Fruit fly (Drosophila melanogaster) whole organism, embryonic: Measurements from ENCODE around the gene CG43447.

Experiments used
- Aef1 ChIP-seq: fragments of 200-800 bp; sonication (Bioruptor generic); IDR thresholded peaks from 3 replicates; pipeline ENCODE4 v1.3.6; 2022; ENCODE audit warnings: missing biosample characterization, missing genetic modification characterization
- Atf6 ChIP-seq: fragments of 200-800 bp; sonication (Bioruptor generic); IDR thresholded peaks from 2 replicates; pipeline ENCODE4 v1.3.6; 2022; ENCODE audit warnings: missing biosample characterization, missing genetic modification characterization
- Blimp-1 ChIP-seq: fragments of 200-800 bp; sonication (Bioruptor generic); optimal IDR thresholded peaks from 3 replicates; lab custom pipeline; 2018; ENCODE audit warnings: missing biosample characterization, missing genetic modification characterization, mild to moderate bottlenecking, moderate library complexity, missing genetic modification reagents
- CG1233 ChIP-seq: fragments of 200-800 bp; sonication (Bioruptor generic); optimal IDR thresholded peaks from 4 replicates; lab custom pipeline; 2018; ENCODE audit warnings: missing biosample characterization, mild to moderate bottlenecking, missing genetic modification characterization
- CG13287 ChIP-seq: fragments of 200-800 bp; sonication (Bioruptor generic); IDR thresholded peaks from 2 replicates; pipeline ENCODE4 v1.3.6; 2022; ENCODE audit warnings: missing biosample characterization, missing genetic modification characterization; ENCODE audit not compliant: partially characterized antibody
- CG13424 ChIP-seq: fragments of 200-800 bp; sonication (Bioruptor generic); optimal IDR thresholded peaks from 2 replicates; lab custom pipeline; 2019; ENCODE audit warnings: missing biosample characterization, mild to moderate bottlenecking, missing genetic modification characterization, moderate library complexity
- CG14710 ChIP-seq: fragments of 200-800 bp; sonication (Bioruptor generic); optimal IDR thresholded peaks from 3 replicates; lab custom pipeline; 2019; ENCODE audit warnings: missing biosample characterization, mild to moderate bottlenecking, missing genetic modification characterization, moderate library complexity
- CG15601 ChIP-seq: fragments of 200-800 bp; sonication (Bioruptor generic); optimal IDR thresholded peaks from 3 replicates; lab custom pipeline; 2019; ENCODE audit warnings: missing biosample characterization, mild to moderate bottlenecking, missing genetic modification characterization, moderate library complexity
- CG15696 ChIP-seq: fragments of 200-800 bp; sonication (Bioruptor generic); optimal IDR thresholded peaks from 2 replicates; lab custom pipeline; 2019; ENCODE audit warnings: missing biosample characterization, mild to moderate bottlenecking, missing genetic modification characterization, moderate library complexity
- CG17385 ChIP-seq: fragments of 200-800 bp; sonication (Bioruptor generic); optimal IDR thresholded peaks from 3 replicates; lab custom pipeline; 2018; ENCODE audit warnings: missing biosample characterization, mild to moderate bottlenecking, missing genetic modification characterization
- CG2199 ChIP-seq: fragments of 200-800 bp; sonication (Bioruptor generic); IDR thresholded peaks from 3 replicates; pipeline ENCODE4 v1.3.6; 2022; ENCODE audit warnings: missing biosample characterization, missing genetic modification characterization
- CG3065 ChIP-seq: fragments of 200-800 bp; sonication (Bioruptor generic); optimal IDR thresholded peaks from 2 replicates; lab custom pipeline; 2016; ENCODE audit warnings: missing biosample characterization, missing genetic modification characterization
- CG32767 ChIP-seq: fragments of 200-800 bp; sonication (Bioruptor generic); IDR thresholded peaks from 2 replicates; pipeline ENCODE4 v1.3.6; 2022; ENCODE audit warnings: missing biosample characterization, missing genetic modification characterization
- CG32772 ChIP-seq: fragments of 200-800 bp; sonication (Bioruptor generic); IDR thresholded peaks from 2 replicates; pipeline ENCODE4 v1.3.6; 2022; ENCODE audit warnings: missing biosample characterization, missing genetic modification characterization
- CG3726 ChIP-seq: fragments of 200-800 bp; sonication (Bioruptor generic); IDR thresholded peaks from 3 replicates; pipeline ENCODE4, ENCODE4 v1.3.6; 2022; ENCODE audit warnings: missing biosample characterization, missing genetic modification characterization
- CG42726 ChIP-seq: fragments of 200-800 bp; sonication (Bioruptor generic); IDR thresholded peaks from 2 replicates; pipeline ENCODE4 v1.3.6; 2022; ENCODE audit warnings: missing biosample characterization, missing genetic modification characterization; ENCODE audit not compliant: partially characterized antibody
- CG5953 ChIP-seq: fragments of 200-800 bp; sonication (Bioruptor generic); IDR thresholded peaks from 2 replicates; pipeline ENCODE4 v1.3.6; 2022; ENCODE audit warnings: missing biosample characterization, missing genetic modification characterization
- CG6654 ChIP-seq: fragments of 200-800 bp; sonication (Bioruptor generic); optimal IDR thresholded peaks from 2 replicates; lab custom pipeline; 2017; ENCODE audit warnings: missing biosample characterization, mild to moderate bottlenecking, missing genetic modification characterization
- CG7786 ChIP-seq: fragments of 200-800 bp; sonication (Bioruptor generic); optimal IDR thresholded peaks from 2 replicates; lab custom pipeline; 2016; ENCODE audit warnings: missing biosample characterization, missing genetic modification characterization
- CG8944 ChIP-seq: fragments of 200-800 bp; sonication (Bioruptor generic); optimal IDR thresholded peaks from 3 replicates; lab custom pipeline; 2016; ENCODE audit warnings: missing biosample characterization, missing genetic modification characterization
- CkIIα-i1 ChIP-seq: fragments of 200-800 bp; sonication (Bioruptor generic); IDR thresholded peaks from 2 replicates; pipeline ENCODE4 v1.3.6; 2022; ENCODE audit warnings: missing biosample characterization, missing genetic modification characterization
- Hand ChIP-seq: fragments of 200-800 bp; sonication (Bioruptor generic); optimal IDR thresholded peaks from 2 replicates; lab custom pipeline; 2017; ENCODE audit warnings: mild to moderate bottlenecking, missing biosample characterization, missing genetic modification reagents, missing genetic modification characterization
- Hr78 ChIP-seq, 2 experiments: fragments of 200-800 bp in 1 of 2; fragments of >200 bp in 1 of 2; sonication (Bioruptor generic) in 1 of 2; optimal IDR thresholded peaks; 2 replicates each; lab custom pipeline; 2017 to 2019; ENCODE audit warnings: missing biosample characterization in 2 of 2, missing genetic modification characterization in 2 of 2, mild to moderate bottlenecking in 1 of 2, moderate library complexity in 1 of 2
- Lhr ChIP-seq: fragments of 200-800 bp; sonication (Bioruptor generic); optimal IDR thresholded peaks from 3 replicates; lab custom pipeline; 2017; ENCODE audit warnings: mild to moderate bottlenecking, missing biosample characterization, missing genetic modification reagents, missing genetic modification characterization
- Mes4 ChIP-seq: fragments of 200-800 bp; sonication (Bioruptor generic); optimal IDR thresholded peaks from 2 replicates; lab custom pipeline; 2016; ENCODE audit warnings: missing biosample characterization, missing genetic modification characterization
- NfI ChIP-seq: fragments of 200-800 bp; sonication (Bioruptor generic); optimal IDR thresholded peaks from 3 replicates; lab custom pipeline; 2018; ENCODE audit warnings: missing biosample characterization, mild to moderate bottlenecking, missing genetic modification characterization, moderate library complexity
- Pdp1 ChIP-seq, 2 experiments: fragments of 200-800 bp; sonication (Bioruptor generic); optimal IDR thresholded peaks; 3 replicates each; lab custom pipeline; 2016; ENCODE audit warnings: missing biosample characterization in 2 of 2, missing genetic modification characterization in 2 of 2, mild to moderate bottlenecking in 1 of 2, moderate library complexity in 1 of 2
- Ssrp ChIP-seq: fragments of 200-800 bp; sonication (Bioruptor generic); optimal IDR thresholded peaks from 2 replicates; lab custom pipeline; 2018; ENCODE audit warnings: missing biosample characterization, mild to moderate bottlenecking, missing genetic modification characterization, moderate library complexity
- Trl ChIP-seq, 3 experiments: fragments of >200 bp in 2 of 3; fragments of 200-800 bp in 1 of 3; sonication (Bioruptor generic) in 1 of 3; optimal IDR thresholded peaks; 2 replicates in 1 of 3; 3 replicates in 2 of 3; lab custom pipeline; 2016 to 2017; ENCODE audit warnings: missing biosample characterization in 1 of 3, missing genetic modification characterization in 1 of 3
- Xbp1 ChIP-seq: fragments of 200-800 bp; sonication (Bioruptor generic); optimal IDR thresholded peaks from 3 replicates; lab custom pipeline; 2016; ENCODE audit warnings: missing biosample characterization, mild to moderate bottlenecking, missing genetic modification characterization
- al ChIP-seq: fragments of 200-800 bp; sonication (Bioruptor generic); IDR thresholded peaks from 2 replicates; pipeline ENCODE4 v1.3.6; 2022; ENCODE audit warnings: missing biosample characterization, missing genetic modification characterization
- bigmax ChIP-seq: fragments of 200-800 bp; sonication (Bioruptor generic); optimal IDR thresholded peaks from 2 replicates; lab custom pipeline; 2018; ENCODE audit warnings: missing biosample characterization, mild to moderate bottlenecking, missing genetic modification characterization
- cas ChIP-seq: fragments of 200-800 bp; sonication (Bioruptor generic); IDR thresholded peaks from 2 replicates; pipeline ENCODE4 v1.3.6; 2022; ENCODE audit warnings: missing biosample characterization, missing genetic modification characterization
- chif ChIP-seq, 2 experiments: fragments of 200-800 bp; sonication (Bioruptor generic); optimal IDR thresholded peaks; 3 replicates each; lab custom pipeline; 2016; ENCODE audit warnings: missing biosample characterization in 2 of 2, missing genetic modification characterization in 2 of 2
- ewg ChIP-seq: fragments of 200-800 bp; sonication (Bioruptor generic); optimal IDR thresholded peaks from 3 replicates; lab custom pipeline; 2017; ENCODE audit warnings: mild to moderate bottlenecking, missing biosample characterization, missing genetic modification reagents, missing genetic modification characterization
- gcm ChIP-seq: fragments of 200-800 bp; sonication (Bioruptor generic); optimal IDR thresholded peaks from 2 replicates; lab custom pipeline; 2019; ENCODE audit warnings: missing biosample characterization, mild to moderate bottlenecking, missing genetic modification characterization, moderate library complexity
- grn ChIP-seq: fragments of 200-800 bp; sonication (Bioruptor generic); optimal IDR thresholded peaks from 3 replicates; lab custom pipeline; 2017; ENCODE audit warnings: missing biosample characterization, missing genetic modification characterization
- gro ChIP-seq: fragments of 200-800 bp; sonication (Bioruptor generic); optimal IDR thresholded peaks from 2 replicates; lab custom pipeline; 2016; ENCODE audit warnings: missing biosample characterization, missing genetic modification characterization
- gsb-n ChIP-seq: fragments of 200-800 bp; sonication (Bioruptor generic); optimal IDR thresholded peaks from 3 replicates; lab custom pipeline; 2018; ENCODE audit warnings: missing biosample characterization, mild to moderate bottlenecking, missing genetic modification characterization
- jumu ChIP-seq: fragments of 200-800 bp; sonication (Bioruptor generic); optimal IDR thresholded peaks from 3 replicates; lab custom pipeline; 2016; ENCODE audit warnings: missing biosample characterization, missing genetic modification characterization
- nerfin-2 ChIP-seq: fragments of 200-800 bp; sonication (Bioruptor generic); IDR thresholded peaks from 2 replicates; pipeline ENCODE4 v1.3.6; 2022; ENCODE audit warnings: missing biosample characterization, missing genetic modification characterization; ENCODE audit not compliant: partially characterized antibody
- oc ChIP-seq: fragments of 200-800 bp; sonication (Bioruptor generic); optimal IDR thresholded peaks from 2 replicates; lab custom pipeline; 2018; ENCODE audit warnings: missing biosample characterization, mild to moderate bottlenecking, missing genetic modification characterization, moderate library complexity
- onecut ChIP-seq: fragments of 200-800 bp; sonication (Bioruptor generic); IDR thresholded peaks from 2 replicates; pipeline ENCODE4 v1.3.6; 2022; ENCODE audit warnings: missing biosample characterization, missing genetic modification characterization
- pzg ChIP-seq: fragments of 200-800 bp; sonication (Bioruptor generic); optimal IDR thresholded peaks from 3 replicates; lab custom pipeline; 2018; ENCODE audit warnings: missing biosample characterization, mild to moderate bottlenecking, missing genetic modification characterization, moderate library complexity
- ranshi ChIP-seq: fragments of 200-800 bp; sonication (Bioruptor generic); IDR thresholded peaks from 2 replicates; pipeline ENCODE4 v1.3.6; 2022; ENCODE audit warnings: missing biosample characterization, missing genetic modification characterization
- so ChIP-seq: fragments of 200-800 bp; sonication (Bioruptor generic); IDR thresholded peaks from 3 replicates; pipeline ENCODE4 v1.3.6; 2022; ENCODE audit warnings: missing biosample characterization, missing genetic modification characterization
- tio ChIP-seq: fragments of 200-800 bp; sonication (Bioruptor generic); optimal IDR thresholded peaks from 2 replicates; lab custom pipeline; 2017; ENCODE audit warnings: missing biosample characterization, missing genetic modification characterization, inconsistent platforms
- trh ChIP-seq: fragments of 200-800 bp; sonication (Bioruptor generic); optimal IDR thresholded peaks from 2 replicates; lab custom pipeline; 2016; ENCODE audit warnings: missing biosample characterization, missing genetic modification characterization
- wor ChIP-seq: fragments of 200-800 bp; sonication (Bioruptor generic); IDR thresholded peaks from 2 replicates; pipeline ENCODE4 v1.3.6; 2022; ENCODE audit warnings: missing biosample characterization, missing genetic modification characterization

CG43447 gene

dm6 chr3R:27407049-27407448 lies 33.1 kb upstream of the CG43447 start (continued):
- TF ChIP-seq cas (GFP tag; lab: Robert Waterston, UW) (0 out of 2 replicates have a peak, but pooled peaks have one; percentile 39), nerfin-2 (no peak), CG7786 (GFP tag; lab: Kevin White, UChicago) (peak; percentile 81), onecut (GFP tag; lab: Robert Waterston, UW) (peak; percentile 39; the same call in 1 of the 2 replicates), so (GFP tag; lab: Robert Waterston, UW) (peak; percentile 27; the same call in 1 of the 3 replicates), CG1233 (GFP tag; lab: Kevin White, UChicago) (peak; percentile 33), trh (GFP tag; lab: Kevin White, UChicago) (no peak), CG5953 (GFP tag; lab: Robert Waterston, UW) (no peak), gsb-n (no peak), CG42726 (GFP tag; lab: Robert Waterston, UW) (no peak), pzg (GFP tag; lab: Kevin White, UChicago) (no peak), oc (no peak), grn (no peak), CkIIα-i1 (GFP tag; lab: Robert Waterston, UW) (no peak), chif (GFP tag; optimal IDR thresholded peaks at IDR 0.05; lab: Kevin White, UChicago) (peak; percentile 47 to 54), CG15601 (tag; lab: Kevin White, UChicago) (no peak), jumu (peak; percentile 49), CG32767 (GFP tag; lab: Robert Waterston, UW) (0 out of 2 replicates have a peak, but pooled peaks have one; percentile 34), bigmax (GFP tag; lab: Kevin White, UChicago) (no peak), Ssrp (tag; lab: Kevin White, UChicago) (peak; percentile 30), Trl (optimal IDR thresholded peaks at IDR 0.05; lab: Kevin White, UChicago) (no peak), Trl (GFP tag; optimal IDR thresholded peaks at IDR 0.05; lab: Kevin White, UChicago) (peak; percentile 65), CG13287 (GFP tag; lab: Robert Waterston, UW) (no peak), NfI (peak; percentile 72), CG6654 (peak; percentile 17), CG13424 (tag; lab: Kevin White, UChicago) (peak; percentile 80), Blimp-1 (GFP tag; lab: Kevin White, UChicago) (peak; percentile 40), Pdp1 (GFP tag; optimal IDR thresholded peaks at IDR 0.05; lab: Kevin White, UChicago) (peak; percentile 66 to 67), Mes4 (GFP tag; lab: Kevin White, UChicago) (peak; percentile 12), Aef1 (GFP tag; lab: Robert Waterston, UW) (peak; percentile 87), al (GFP tag; lab: Robert Waterston, UW) (peak; percentile 92), CG3065 (GFP tag; lab: Kevin White, UChicago) (no peak), ranshi (GFP tag; lab: Robert Waterston, UW) (peak; percentile 86), gcm (GFP tag; lab: Kevin White, UChicago) (peak; percentile 9), wor (peak; percentile 43), gro (GFP tag; lab: Kevin White, UChicago) (peak; percentile 76), Lhr (GFP tag; lab: Kevin White, UChicago) (no peak), Xbp1 (GFP tag; lab: Kevin White, UChicago) (peak; percentile 73), Atf6 (peak; percentile 81), CG2199 (0 out of 3 replicates have a peak, but pooled peaks have one; percentile 25), CG14710 (tag; lab: Kevin White, UChicago) (no peak), Hr78 (GFP tag; optimal IDR thresholded peaks at IDR 0.05; lab: Kevin White, UChicago) (no peak), Hand (GFP tag; lab: Kevin White, UChicago) (peak; percentile 1), CG3726 (0 out of 3 replicates have a peak, but pooled peaks have one; percentile 54), ewg (peak; percentile 22), CG32772 (GFP tag; lab: Robert Waterston, UW) (peak; percentile 78), CG17385 (GFP tag; lab: Kevin White, UChicago) (peak; percentile 57), CG15696 (peak; percentile 14), tio (GFP tag; lab: Kevin White, UChicago) (peak; percentile 39), CG8944 (GFP tag; lab: Kevin White, UChicago) (peak; percentile 50)
